Worm (Caenorhabditis elegans) whole organism, young adult: ENCODE measurements around the gene erfa-3.

Source experiments
- B0019.2 ChIP-seq: fragments of 200-800 bp; sonication (Bioruptor generic); conservative IDR thresholded peaks from 2 replicates; pipeline ENCODE4 v1.3.6; 2022; ENCODE audit warnings: missing genetic modification reagents, missing genetic modification characterization, missing compliant biosample characterization
- C17E4.6 ChIP-seq: fragments of 200-800 bp; sonication (Bioruptor generic); IDR thresholded peaks from 2 replicates; pipeline ENCODE4 v1.3.6; 2022; ENCODE audit warnings: missing genetic modification reagents, missing genetic modification characterization, missing compliant biosample characterization
- F22D6.2 ChIP-seq: sonication (generic microtip); optimal IDR thresholded peaks from 2 replicates; lab custom pipeline; 2016; ENCODE audit warnings: mild to moderate bottlenecking, missing genetic modification characterization, missing compliant biosample characterization
- F33H1.4 ChIP-seq: fragments of 200-800 bp; sonication (Bioruptor generic); IDR thresholded peaks from 2 replicates; pipeline ENCODE4 v1.3.6; 2022; ENCODE audit warnings: missing genetic modification reagents, missing genetic modification characterization, missing compliant biosample characterization
- F37B4.10 ChIP-seq: fragments of 200-800 bp; sonication (Bioruptor generic); IDR thresholded peaks from 2 replicates; pipeline ENCODE4 v1.3.6; 2022; ENCODE audit warnings: missing genetic modification characterization, missing compliant biosample characterization
- F39B2.1 ChIP-seq: fragments of 200-800 bp; sonication (Bioruptor generic); IDR thresholded peaks from 2 replicates; pipeline ENCODE4 v1.3.6; 2022; ENCODE audit warnings: missing genetic modification reagents, missing genetic modification characterization, missing compliant biosample characterization
- F57A8.1 ChIP-seq: fragments of 200-800 bp; sonication (Bioruptor generic); optimal IDR thresholded peaks from 2 replicates; lab custom pipeline; 2018; ENCODE audit warnings: mild to moderate bottlenecking, missing genetic modification characterization, moderate library complexity, missing compliant biosample characterization
- F57C9.4 ChIP-seq: sonication (generic microtip); optimal IDR thresholded peaks from 2 replicates; lab custom pipeline; 2017; ENCODE audit warnings: mild to moderate bottlenecking, missing genetic modification characterization, missing compliant biosample characterization
- K11D2.4 ChIP-seq: fragments of 200-800 bp; sonication (Bioruptor generic); IDR thresholded peaks from 2 replicates; pipeline ENCODE4 v1.3.6; 2022; ENCODE audit warnings: missing genetic modification reagents, missing genetic modification characterization, missing compliant biosample characterization
- Y79H2A.3 ChIP-seq: fragments of 200-800 bp; sonication (Bioruptor generic); conservative IDR thresholded peaks from 2 replicates; pipeline ENCODE4 v1.3.6; 2022; ENCODE audit warnings: missing genetic modification reagents, missing genetic modification characterization, missing compliant biosample characterization
- Y95B8A.8 ChIP-seq: fragments of 200-800 bp; sonication (Bioruptor generic); IDR thresholded peaks from 2 replicates; pipeline ENCODE4 v1.3.6; 2022; ENCODE audit warnings: missing genetic modification reagents, missing genetic modification characterization, missing compliant biosample characterization
- ama-1 ChIP-seq, 3 experiments: fragments of 150-350 bp in 1 of 3; sonication (generic microtip) in 2 of 3; optimal IDR thresholded peaks; 2 replicates each; lab custom pipeline; 2014 to 2018; ENCODE audit warnings: missing biosample characterization in 2 of 3, missing genetic modification characterization in 2 of 3, missing genetic modification reagents in 2 of 3
- atf-7 ChIP-seq: sonication (generic microtip); optimal IDR thresholded peaks from 2 replicates; lab custom pipeline; 2017; ENCODE audit warnings: mild to moderate bottlenecking, missing genetic modification characterization, missing compliant biosample characterization
- bed-2 ChIP-seq: fragments of 200-800 bp; sonication (Bioruptor generic); IDR thresholded peaks from 2 replicates; pipeline ENCODE4 v1.3.6; 2022; ENCODE audit warnings: missing genetic modification reagents, missing genetic modification characterization, missing compliant biosample characterization
- ceh-58 ChIP-seq: fragments of 200-800 bp; sonication (Bioruptor generic); IDR thresholded peaks from 2 replicates; pipeline ENCODE4 v1.3.6; 2022; ENCODE audit warnings: missing genetic modification characterization, missing compliant biosample characterization
- ceh-79 ChIP-seq: sonication (generic microtip); optimal IDR thresholded peaks from 2 replicates; lab custom pipeline; 2017; ENCODE audit warnings: mild to moderate bottlenecking, missing genetic modification characterization, missing compliant biosample characterization
- die-1 ChIP-seq: sonication (generic microtip); optimal IDR thresholded peaks from 2 replicates; lab custom pipeline; 2016; ENCODE audit warnings: missing genotype, mild to moderate bottlenecking, missing genetic modification characterization, missing compliant biosample characterization
- efl-1 ChIP-seq: fragments of 150-350 bp; optimal IDR thresholded peaks from 2 replicates; lab custom pipeline; 2014; ENCODE audit warnings: missing biosample characterization, missing genetic modification reagents, missing genetic modification characterization
- gei-17 ChIP-seq: fragments of 200-800 bp; sonication (Bioruptor generic); optimal IDR thresholded peaks from 2 replicates; lab custom pipeline; 2018; ENCODE audit warnings: mild to moderate bottlenecking, missing genetic modification characterization, missing compliant biosample characterization
- hlh-12 ChIP-seq: sonication (generic microtip); optimal IDR thresholded peaks from 2 replicates; lab custom pipeline; 2016; ENCODE audit warnings: missing genetic modification characterization, missing compliant biosample characterization
- hlh-26 ChIP-seq: fragments of 200-800 bp; sonication (Bioruptor generic); conservative IDR thresholded peaks from 2 replicates; pipeline ENCODE4 v1.3.6; 2022; ENCODE audit warnings: missing genetic modification reagents, missing genetic modification characterization, missing compliant biosample characterization
- hmg-1.2 ChIP-seq: fragments of 200-800 bp; sonication (Bioruptor generic); IDR thresholded peaks from 2 replicates; pipeline ENCODE4 v1.3.6; 2022; ENCODE audit warnings: missing genetic modification reagents, missing genetic modification characterization, missing compliant biosample characterization
- hsf-1 ChIP-seq: fragments of 200-800 bp; sonication (Bioruptor generic); IDR thresholded peaks from 2 replicates; pipeline ENCODE4 v1.3.6; 2022; ENCODE audit warnings: missing genetic modification reagents, missing genetic modification characterization, missing compliant biosample characterization
- lin-26 ChIP-seq: fragments of 200-800 bp; sonication (Bioruptor generic); IDR thresholded peaks from 2 replicates; pipeline ENCODE4 v1.3.6; 2022; ENCODE audit warnings: missing genetic modification reagents, missing genetic modification characterization, missing compliant biosample characterization
- lin-40 ChIP-seq: sonication (generic microtip); optimal IDR thresholded peaks from 2 replicates; lab custom pipeline; 2016; ENCODE audit warnings: missing genetic modification characterization, mild to moderate bottlenecking, missing compliant biosample characterization, missing genotype, missing genetic modification reagents
- madf-6 ChIP-seq: fragments of 200-800 bp; sonication (Bioruptor generic); IDR thresholded peaks from 2 replicates; pipeline ENCODE4 v1.3.6; 2022; ENCODE audit warnings: missing genetic modification reagents, missing genetic modification characterization, missing compliant biosample characterization
- mes-4 ChIP-seq: sonication (generic microtip); optimal IDR thresholded peaks from 2 replicates; lab custom pipeline; 2016; ENCODE audit warnings: missing genotype, missing genetic modification characterization, missing compliant biosample characterization
- nhr-179 ChIP-seq: sonication (generic microtip); optimal IDR thresholded peaks from 2 replicates; lab custom pipeline; 2016; ENCODE audit warnings: mild to moderate bottlenecking, missing genetic modification characterization, missing compliant biosample characterization
- nhr-27 ChIP-seq: fragments of 200-800 bp; sonication (Bioruptor generic); optimal IDR thresholded peaks from 2 replicates; lab custom pipeline; 2018; ENCODE audit warnings: mild to moderate bottlenecking, missing genetic modification characterization, moderate library complexity, missing compliant biosample characterization
- nhr-80 ChIP-seq: sonication (generic microtip); optimal IDR thresholded peaks from 2 replicates; lab custom pipeline; 2016; ENCODE audit warnings: missing genetic modification characterization, missing compliant biosample characterization
- nhr-90 ChIP-seq: sonication (generic microtip); optimal IDR thresholded peaks from 2 replicates; lab custom pipeline; 2016; ENCODE audit warnings: missing genotype, mild to moderate bottlenecking, missing genetic modification characterization, missing compliant biosample characterization
- pbrm-1 ChIP-seq: fragments of 200-800 bp; sonication (Bioruptor generic); IDR thresholded peaks from 2 replicates; pipeline ENCODE4 v1.3.6; 2022; ENCODE audit warnings: missing genetic modification reagents, missing genetic modification characterization, missing compliant biosample characterization
- rcor-1 ChIP-seq: fragments of 200-800 bp; sonication (Bioruptor generic); IDR thresholded peaks from 2 replicates; pipeline ENCODE4 v1.3.6; 2022; ENCODE audit warnings: missing genetic modification reagents, missing genetic modification characterization, missing compliant biosample characterization
- rec-8 ChIP-seq, 2 experiments: sonication (generic microtip); optimal IDR thresholded peaks; 2 replicates each; lab custom pipeline; 2016; ENCODE audit warnings: mild to moderate bottlenecking in 2 of 2, missing genetic modification characterization in 2 of 2, missing genetic modification reagents in 2 of 2, missing genotype in 2 of 2, missing biosample characterization in 1 of 2, missing compliant biosample characterization in 1 of 2, moderate library complexity in 1 of 2
- snpc-1.3 ChIP-seq: sonication (generic microtip); optimal IDR thresholded peaks from 2 replicates; lab custom pipeline; 2017; ENCODE audit warnings: missing genetic modification characterization, mild to moderate bottlenecking, missing compliant biosample characterization, antibody characterized with exemption, moderate library complexity, missing genotype, missing genetic modification reagents; ENCODE audit not compliant: insufficient read depth
- somi-1 ChIP-seq: fragments of 200-800 bp; sonication (Bioruptor generic); optimal IDR thresholded peaks from 2 replicates; lab custom pipeline; 2018; ENCODE audit warnings: mild to moderate bottlenecking, missing genetic modification characterization, missing compliant biosample characterization
- tbp1 ChIP-seq: fragments of 200-800 bp; sonication (Bioruptor generic); optimal IDR thresholded peaks from 2 replicates; lab custom pipeline; 2018; ENCODE audit warnings: mild to moderate bottlenecking, missing genetic modification characterization, missing compliant biosample characterization
- tbx-9 ChIP-seq: sonication (generic microtip); optimal IDR thresholded peaks from 2 replicates; lab custom pipeline; 2016; ENCODE audit warnings: borderline replicate concordance, missing genetic modification characterization, inconsistent platforms, missing compliant biosample characterization
- xnd-1 ChIP-seq: sonication (generic microtip); optimal IDR thresholded peaks from 2 replicates; lab custom pipeline; 2016; ENCODE audit warnings: missing genotype, missing genetic modification reagents, missing genetic modification characterization, missing compliant biosample characterization
- ztf-26 ChIP-seq: sonication (generic microtip); optimal IDR thresholded peaks from 2 replicates; lab custom pipeline; 2017; ENCODE audit warnings: missing genetic modification characterization, missing compliant biosample characterization
- ztf-28 ChIP-seq: fragments of 200-800 bp; sonication (Bioruptor generic); IDR thresholded peaks from 2 replicates; pipeline ENCODE4 v1.3.6; 2022; ENCODE audit warnings: missing genetic modification reagents, missing genetic modification characterization, missing compliant biosample characterization

erfa-3 gene

DNA sequence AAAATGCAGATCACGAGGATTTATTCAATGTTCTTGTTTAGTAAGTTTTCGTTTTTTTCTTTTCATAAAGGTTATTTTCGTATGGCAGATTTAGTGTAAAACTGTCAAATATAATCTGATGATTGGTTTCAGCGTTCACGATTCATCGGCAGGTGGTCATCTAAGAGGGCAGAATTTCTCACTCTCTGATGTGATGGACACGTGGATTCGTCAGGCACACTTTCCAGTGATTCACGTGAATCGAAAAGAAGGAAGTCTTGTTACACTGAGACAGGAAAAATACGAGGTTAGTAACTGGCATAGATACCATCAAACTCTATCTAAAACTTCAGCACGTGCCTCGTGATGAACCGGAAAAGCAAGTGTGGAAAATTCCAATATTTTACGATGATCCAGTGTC lies 18.2 kb downstream of the erfa-3 start:
- TF ChIP-seq F33H1.4 (GFP tag; lab: Robert Waterston, UW), result no peak
- TF ChIP-seq ztf-26, result peak; percentile 78
- TF ChIP-seq somi-1, result peak; percentile 43
- no peak for TF ChIP-seq F57A8.1 (GFP tag; lab: Kevin White, UChicago)
- TF ChIP-seq nhr-27 (tag; lab: Kevin White, UChicago), result no peak
- TF ChIP-seq gei-17 (GFP tag; lab: Kevin White, UChicago), result no peak
- no peak for TF ChIP-seq F37B4.10 (GFP tag; lab: Robert Waterston, UW)
- no peak for TF ChIP-seq B0019.2 (GFP tag; lab: Robert Waterston, UW)
- TF ChIP-seq ceh-79 (tag; lab: Kevin White, UChicago), result no peak
- TF ChIP-seq madf-6 (GFP tag; lab: Robert Waterston, UW), result no peak
- no peak for TF ChIP-seq rec-8 (tag; optimal IDR thresholded peaks at IDR 0.05; lab: Kevin White, UChicago)
- TF ChIP-seq xnd-1 (tag; lab: Kevin White, UChicago), result no peak
- no peak for TF ChIP-seq nhr-179
- TF ChIP-seq tbx-9, result no peak
- TF ChIP-seq lin-40 (tag; lab: Kevin White, UChicago), result peak; percentile 51
- no peak for TF ChIP-seq F39B2.1 (GFP tag; lab: Robert Waterston, UW)
- TF ChIP-seq nhr-80 (tag; lab: Kevin White, UChicago), result no peak
- no peak for TF ChIP-seq hlh-26
- no peak for TF ChIP-seq Y79H2A.3
- TF ChIP-seq atf-7 (tag; lab: Kevin White, UChicago), result no peak
- TF ChIP-seq Y95B8A.8 (GFP tag; lab: Robert Waterston, UW), result no peak

DNA sequence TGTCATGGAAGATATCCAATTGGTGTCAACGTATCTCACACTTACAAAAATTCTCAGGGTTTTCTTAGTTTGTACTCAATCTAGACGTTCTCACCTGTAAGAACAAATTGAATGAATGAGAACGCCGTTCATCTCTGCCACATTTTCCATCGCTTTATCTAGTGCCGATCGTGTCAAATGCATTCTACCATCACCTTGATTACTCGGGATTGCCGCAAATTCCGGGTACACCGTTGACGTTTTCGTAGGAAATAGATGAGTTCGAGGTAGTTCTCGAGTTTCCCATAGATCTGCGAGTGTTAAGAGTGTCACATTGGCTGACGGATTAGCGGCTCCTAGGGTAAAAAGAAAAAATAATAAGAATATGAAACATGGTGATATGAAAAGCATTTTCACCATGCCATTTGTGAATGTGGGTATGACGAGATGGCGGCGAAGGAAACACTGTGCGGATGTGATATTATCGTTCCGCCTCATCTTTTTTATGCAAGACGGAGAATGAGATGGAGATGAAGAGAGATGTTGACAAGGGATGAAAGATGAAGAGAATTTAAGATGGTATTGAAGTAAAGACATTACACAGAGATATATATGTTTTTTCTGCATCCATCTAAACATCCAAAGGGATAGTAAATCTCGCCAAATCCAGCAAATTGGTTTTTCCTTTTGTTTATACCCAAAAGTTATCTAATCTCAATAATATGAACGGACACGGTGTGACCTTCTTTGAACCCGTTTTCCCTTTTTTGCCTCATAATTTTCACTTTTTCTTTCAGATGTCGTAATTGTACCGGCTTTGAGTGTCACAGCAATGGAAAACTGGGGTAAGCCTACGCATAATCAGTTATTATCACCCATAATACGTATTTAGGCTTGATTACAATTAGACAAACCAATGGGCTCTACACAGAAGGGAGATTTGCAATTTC lies 19.5 kb downstream of the erfa-3 start, which contains the start of gene lact-8:
Gene lact-8 (minus strand): TSS at position 445 of the 929 bp plus-strand sequence.
- TF ChIP-seq snpc-1.3 (tag; lab: Kevin White, UChicago), result no peak
- TF ChIP-seq nhr-27 (tag; lab: Kevin White, UChicago), result no peak
- no peak for TF ChIP-seq nhr-80 (tag; lab: Kevin White, UChicago)
- no peak for TF ChIP-seq hmg-1.2
- no peak for TF ChIP-seq ama-1 (optimal IDR thresholded peaks at IDR 0.05; lab: Kevin White, UChicago)
- no peak for TF ChIP-seq ama-1 (GFP tag; optimal IDR thresholded peaks at IDR 0.05; lab: Kevin White, UChicago)
- TF ChIP-seq nhr-90 (tag; lab: Kevin White, UChicago), result no peak
- no peak for TF ChIP-seq pbrm-1 (GFP tag; lab: Robert Waterston, UW)
- TF ChIP-seq F57A8.1 (GFP tag; lab: Kevin White, UChicago), result no peak
- TF ChIP-seq nhr-179, result no peak
- TF ChIP-seq lin-26 (GFP tag; lab: Robert Waterston, UW), result no peak
- no peak for TF ChIP-seq F39B2.1 (GFP tag; lab: Robert Waterston, UW)
- TF ChIP-seq, all 124 proteins: peak for 0

DNA sequence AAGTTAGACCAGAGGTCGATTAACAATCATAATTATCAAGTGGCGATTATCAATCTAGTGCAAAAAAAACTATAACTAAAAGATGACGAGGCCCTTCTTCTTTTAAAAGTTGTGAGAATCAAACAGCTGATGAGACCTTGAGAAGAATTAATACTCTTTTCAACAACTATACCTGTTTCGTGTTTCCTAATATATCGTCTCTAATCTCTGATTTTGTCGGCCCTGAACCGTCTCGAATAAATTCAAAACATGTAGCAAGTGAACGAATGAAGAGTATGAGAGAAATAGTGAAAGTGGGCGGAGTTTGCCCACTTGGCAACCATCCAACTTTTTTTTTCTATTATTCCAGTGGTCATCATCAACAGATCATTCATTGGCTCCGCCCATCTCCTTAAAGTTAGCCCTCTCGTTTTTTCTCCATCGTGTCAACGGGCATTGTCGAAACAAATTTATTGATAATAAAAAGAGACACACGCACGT lies 25.3 kb downstream of the erfa-3 start, which contains the start of gene Y42A5A.1:
Gene Y42A5A.1 (plus strand): TSS at position 430 of the 480 bp plus-strand sequence.
- TF ChIP-seq die-1 (tag; lab: Kevin White, UChicago) (peak; percentile 13), ztf-28 (no peak), rcor-1 (GFP tag; lab: Robert Waterston, UW) (no peak)

DNA sequence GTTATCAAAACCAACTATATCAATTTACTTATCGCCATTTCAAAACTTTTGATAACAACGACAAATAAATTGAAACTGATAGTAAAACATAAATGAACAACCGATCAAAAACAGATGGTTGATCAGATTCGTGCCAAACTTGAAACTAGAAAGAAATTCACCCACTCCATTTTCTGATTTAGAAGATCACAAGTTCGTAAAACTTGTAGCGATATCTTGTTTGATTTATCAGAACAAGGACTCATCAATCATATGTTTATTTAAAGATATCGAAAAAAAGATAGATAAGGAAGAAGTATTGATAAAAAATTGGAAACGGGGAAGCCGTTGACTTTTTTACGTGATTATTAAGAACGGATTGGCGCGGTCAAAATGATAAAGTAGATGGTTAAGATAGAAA lies 25.8 kb downstream of the erfa-3 start:
- TF ChIP-seq tbx-9, result no peak
- no peak for TF ChIP-seq K11D2.4 (GFP tag; lab: Robert Waterston, UW)
- TF ChIP-seq F37B4.10 (GFP tag; lab: Robert Waterston, UW), result no peak
- no peak for TF ChIP-seq F39B2.1 (GFP tag; lab: Robert Waterston, UW)
- TF ChIP-seq C17E4.6 (GFP tag; lab: Robert Waterston, UW), result no peak
- no peak for TF ChIP-seq F57C9.4
- TF ChIP-seq mes-4 (tag; lab: Kevin White, UChicago), result no peak
- TF ChIP-seq tbp1 (GFP tag; lab: Kevin White, UChicago), result no peak
- TF ChIP-seq bed-2, result no peak
- no peak for TF ChIP-seq ceh-58 (GFP tag; lab: Robert Waterston, UW)
- peak; percentile 6 for TF ChIP-seq nhr-80 (tag; lab: Kevin White, UChicago)
- no peak for TF ChIP-seq hlh-12 (tag; lab: Kevin White, UChicago)
- TF ChIP-seq lin-40 (tag; lab: Kevin White, UChicago), result peak; percentile 40
- no peak for TF ChIP-seq efl-1 (GFP tag; lab: Kevin White, UChicago)
- no peak for TF ChIP-seq hsf-1 (GFP tag; lab: Robert Waterston, UW)
- TF ChIP-seq F22D6.2 (tag; lab: Kevin White, UChicago), result no peak
- TF ChIP-seq, all 124 proteins: peak for 2
